Worm (Caenorhabditis elegans) whole organism, L1 larva: ENCODE measurements around the gene T09F5.1.
A peak's percentile ranks its signal among the peaks of the same experiment; 100 is the strongest.

ENCODE experiments used
- F16B12.6 ChIP-seq: fragments of 150-350 bp; optimal IDR thresholded peaks from 2 replicates; lab custom pipeline; 2014; ENCODE audit warnings: missing biosample characterization, missing genetic modification characterization
- aha-1 ChIP-seq: fragments of 150-350 bp; optimal IDR thresholded peaks from 2 replicates; lab custom pipeline; 2014; ENCODE audit warnings: missing biosample characterization, missing genetic modification characterization
- alr-1 ChIP-seq: fragments of 200-800 bp; sonication (Bioruptor generic); optimal IDR thresholded peaks from 2 replicates; lab custom pipeline; 2018; ENCODE audit warnings: borderline replicate concordance, mild to moderate bottlenecking, missing genetic modification characterization, missing compliant biosample characterization
- ama-1 ChIP-seq: fragments of 150-350 bp; optimal IDR thresholded peaks from 2 replicates; lab custom pipeline; 2014
- ceh-63 ChIP-seq: fragments of 200-800 bp; sonication (Bioruptor generic); optimal IDR thresholded peaks from 2 replicates; lab custom pipeline; 2018; ENCODE audit warnings: mild to moderate bottlenecking, missing genetic modification characterization, missing compliant biosample characterization
- ceh-82 ChIP-seq, 3 experiments: fragments of 150-350 bp in 1 of 3; sonication (generic microtip) in 2 of 3; optimal IDR thresholded peaks; 2 replicates each; lab custom pipeline; 2014 to 2017; ENCODE audit warnings: missing biosample characterization in 3 of 3, missing genetic modification characterization in 3 of 3
- ceh-88 ChIP-seq: fragments of 200-800 bp; sonication (Bioruptor generic); IDR thresholded peaks from 2 replicates; pipeline ENCODE4 v1.3.6; 2022; ENCODE audit warnings: missing genetic modification characterization, missing compliant biosample characterization
- ces-1 ChIP-seq: fragments of 150-350 bp; optimal IDR thresholded peaks from 2 replicates; lab custom pipeline; 2014; ENCODE audit warnings: missing biosample characterization, missing genetic modification reagents, missing genetic modification characterization
- dpl-1 ChIP-seq, 3 experiments: fragments of 150-350 bp in 2 of 3; sonication (generic microtip) in 1 of 3; optimal IDR thresholded peaks; 2 replicates each; lab custom pipeline; 2014 to 2017; ENCODE audit warnings: missing biosample characterization in 3 of 3, missing genetic modification characterization in 3 of 3, missing genetic modification reagents in 3 of 3
- dsc-1 ChIP-seq: sonication (generic microtip); optimal IDR thresholded peaks from 2 replicates; lab custom pipeline; 2016; ENCODE audit warnings: mild to moderate bottlenecking, missing genetic modification characterization, missing compliant biosample characterization
- efl-3 ChIP-seq: fragments of 200-800 bp; sonication (Bioruptor generic); optimal IDR thresholded peaks from 2 replicates; lab custom pipeline; 2018; ENCODE audit warnings: mild to moderate bottlenecking, missing genetic modification characterization, missing compliant biosample characterization
- egl-13 ChIP-seq: sonication (generic microtip); optimal IDR thresholded peaks from 2 replicates; lab custom pipeline; 2016; ENCODE audit warnings: missing genotype, missing genetic modification reagents, missing genetic modification characterization, missing compliant biosample characterization
- egl-27 ChIP-seq, 2 experiments: fragments of 150-350 bp in 1 of 2; sonication (generic microtip); optimal IDR thresholded peaks; 3 replicates each; lab custom pipeline; 2017 to 2018; ENCODE audit warnings: missing biosample characterization in 2 of 2, missing genetic modification characterization in 2 of 2, missing genetic modification reagents in 2 of 2
- ets-5 ChIP-seq: fragments of 200-800 bp; sonication (Bioruptor generic); IDR thresholded peaks from 2 replicates; pipeline ENCODE4 v1.3.6; 2022; ENCODE audit warnings: missing genetic modification characterization, missing compliant biosample characterization
- fkh-10 ChIP-seq: sonication (generic microtip); optimal IDR thresholded peaks from 2 replicates; lab custom pipeline; 2017; ENCODE audit warnings: missing biosample characterization, missing genetic modification reagents, missing genetic modification characterization
- fkh-4 ChIP-seq: sonication (generic microtip); optimal IDR thresholded peaks from 2 replicates; lab custom pipeline; 2016; ENCODE audit warnings: missing compliant biosample characterization, missing genetic modification characterization, borderline replicate concordance
- fkh-8 ChIP-seq: sonication (generic microtip); optimal IDR thresholded peaks from 2 replicates; lab custom pipeline; 2016; ENCODE audit warnings: mild to moderate bottlenecking, missing genetic modification characterization, missing compliant biosample characterization
- fos-1 ChIP-seq: fragments of 150-350 bp; optimal IDR thresholded peaks from 2 replicates; lab custom pipeline; 2014; ENCODE audit warnings: missing biosample characterization, missing genetic modification characterization
- hpl-2 ChIP-seq: fragments of 150-350 bp; optimal IDR thresholded peaks from 2 replicates; lab custom pipeline; 2014; ENCODE audit warnings: missing biosample characterization, missing genetic modification reagents, missing genetic modification characterization
- irx-1 ChIP-seq: sonication (generic microtip); optimal IDR thresholded peaks from 2 replicates; lab custom pipeline; 2016; ENCODE audit warnings: missing genetic modification characterization, missing compliant biosample characterization
- isw-1 ChIP-seq: fragments of 200-800 bp; sonication (Bioruptor generic); IDR thresholded peaks from 2 replicates; pipeline ENCODE4 v1.3.6; 2022; ENCODE audit warnings: missing genetic modification characterization, missing compliant biosample characterization
- lin-14 ChIP-seq: fragments of 200-800 bp; sonication (Bioruptor generic); optimal IDR thresholded peaks from 2 replicates; lab custom pipeline; 2018; ENCODE audit warnings: mild to moderate bottlenecking, missing genetic modification characterization, moderate library complexity, missing compliant biosample characterization
- lin-15B ChIP-seq: fragments of 150-350 bp; sonication (generic microtip); optimal IDR thresholded peaks from 3 replicates; lab custom pipeline; 2014; ENCODE audit warnings: missing biosample characterization, missing genetic modification characterization
- lin-35 ChIP-seq, 2 experiments: fragments of 150-350 bp; optimal IDR thresholded peaks; 2 replicates each; lab custom pipeline; 2014; ENCODE audit warnings: missing biosample characterization in 2 of 2, missing genetic modification characterization in 2 of 2, missing genetic modification reagents in 2 of 2
- lin-39 ChIP-seq: fragments of 150-350 bp; optimal IDR thresholded peaks from 2 replicates; lab custom pipeline; 2014; ENCODE audit warnings: missing biosample characterization, missing genetic modification reagents, missing genetic modification characterization
- lir-3 ChIP-seq: sonication (generic microtip); optimal IDR thresholded peaks from 2 replicates; lab custom pipeline; 2016; ENCODE audit warnings: mild to moderate bottlenecking, missing genetic modification characterization, moderate library complexity, missing compliant biosample characterization; ENCODE audit not compliant: poor library complexity
- lsy-2 ChIP-seq, 2 experiments: fragments of 150-350 bp; optimal IDR thresholded peaks; 2 replicates each; lab custom pipeline; 2014; ENCODE audit warnings: missing biosample characterization in 2 of 2, missing genetic modification characterization in 2 of 2
- mdl-1 ChIP-seq, 2 experiments: fragments of 150-350 bp; optimal IDR thresholded peaks; 2 replicates each; lab custom pipeline; 2014 to 2017; ENCODE audit warnings: missing biosample characterization in 2 of 2, missing genetic modification characterization in 2 of 2, inconsistent platforms in 1 of 2
- mep-1 ChIP-seq: fragments of 150-350 bp; optimal IDR thresholded peaks from 2 replicates; lab custom pipeline; 2014; ENCODE audit warnings: missing biosample characterization, missing genetic modification characterization
- nhr-11 ChIP-seq: fragments of 150-350 bp; optimal IDR thresholded peaks from 2 replicates; lab custom pipeline; 2014; ENCODE audit warnings: missing biosample characterization, missing genetic modification characterization
- nhr-20 ChIP-seq: sonication (generic microtip); optimal IDR thresholded peaks from 2 replicates; lab custom pipeline; 2016; ENCODE audit warnings: mild to moderate bottlenecking, missing genetic modification characterization, missing compliant biosample characterization
- nhr-71 ChIP-seq: sonication (generic microtip); optimal IDR thresholded peaks from 2 replicates; lab custom pipeline; 2016; ENCODE audit warnings: mild to moderate bottlenecking, missing genetic modification characterization, moderate library complexity, missing compliant biosample characterization
- nhr-76 ChIP-seq: sonication (generic microtip); optimal IDR thresholded peaks from 2 replicates; lab custom pipeline; 2017; ENCODE audit warnings: missing biosample characterization, missing genetic modification characterization
- nhr-84 ChIP-seq: sonication (generic microtip); optimal IDR thresholded peaks from 2 replicates; lab custom pipeline; 2017; ENCODE audit warnings: missing biosample characterization, missing genetic modification characterization
- nhr-85 ChIP-seq: sonication (generic microtip); peaks from one replicate; lab custom pipeline; 2016; ENCODE audit warnings: missing genetic modification characterization, inconsistent platforms, missing compliant biosample characterization
- pqm-1 ChIP-seq: sonication (generic microtip); optimal IDR thresholded peaks from 3 replicates; lab custom pipeline; 2017; ENCODE audit warnings: missing biosample characterization, missing genetic modification characterization
- skn-1 ChIP-seq: fragments of 150-350 bp; optimal IDR thresholded peaks from 2 replicates; lab custom pipeline; 2014; ENCODE audit warnings: missing biosample characterization, missing genetic modification characterization
- snu-23 ChIP-seq: sonication (generic microtip); optimal IDR thresholded peaks from 2 replicates; lab custom pipeline; 2016; ENCODE audit warnings: missing genetic modification characterization, missing compliant biosample characterization
- sox-4 ChIP-seq: sonication (generic microtip); optimal IDR thresholded peaks from 2 replicates; lab custom pipeline; 2016; ENCODE audit warnings: missing genetic modification characterization, missing compliant biosample characterization
- sptf-1 ChIP-seq: fragments of 150-350 bp; optimal IDR thresholded peaks from 2 replicates; lab custom pipeline; 2014; ENCODE audit warnings: missing biosample characterization, missing genetic modification characterization
- swsn-7 ChIP-seq: sonication (generic microtip); optimal IDR thresholded peaks from 2 replicates; lab custom pipeline; 2016; ENCODE audit warnings: missing genetic modification characterization, missing compliant biosample characterization
- tbx-2 ChIP-seq: sonication (generic microtip); optimal IDR thresholded peaks from 2 replicates; lab custom pipeline; 2016; ENCODE audit warnings: missing genetic modification characterization, missing compliant biosample characterization
- unc-130 ChIP-seq: fragments of 150-350 bp; optimal IDR thresholded peaks from 2 replicates; lab custom pipeline; 2017; ENCODE audit warnings: missing biosample characterization, missing genetic modification characterization, inconsistent platforms
- unc-30 ChIP-seq: sonication (generic microtip); optimal IDR thresholded peaks from 2 replicates; lab custom pipeline; 2017; ENCODE audit warnings: missing biosample characterization, missing genetic modification characterization
- unc-62 ChIP-seq: fragments of 150-350 bp; optimal IDR thresholded peaks from 2 replicates; lab custom pipeline; 2014; ENCODE audit warnings: missing biosample characterization, missing genetic modification reagents, missing genetic modification characterization
- unc-86 ChIP-seq: sonication (generic microtip); optimal IDR thresholded peaks from 2 replicates; lab custom pipeline; 2016; ENCODE audit warnings: missing genetic modification characterization, missing compliant biosample characterization
- unc-98 ChIP-seq: fragments of 200-800 bp; sonication (Bioruptor generic); IDR thresholded peaks from 2 replicates; pipeline ENCODE4 v1.3.6; 2022; ENCODE audit warnings: missing genetic modification characterization, missing compliant biosample characterization
- xbp-1 ChIP-seq: sonication (generic microtip); optimal IDR thresholded peaks from 2 replicates; lab custom pipeline; 2016; ENCODE audit warnings: missing genetic modification characterization, missing compliant biosample characterization
- zag-1 ChIP-seq: fragments of 150-350 bp; optimal IDR thresholded peaks from 2 replicates; lab custom pipeline; 2014; ENCODE audit warnings: missing biosample characterization, missing genetic modification characterization
- ztf-11 ChIP-seq, 2 experiments: sonication (generic microtip); optimal IDR thresholded peaks; 2 replicates each; lab custom pipeline; 2016 to 2017; ENCODE audit warnings: missing genetic modification characterization in 2 of 2, missing biosample characterization in 1 of 2, missing compliant biosample characterization in 1 of 2
- ztf-4 ChIP-seq: fragments of 150-350 bp; optimal IDR thresholded peaks from 2 replicates; lab custom pipeline; 2014; ENCODE audit warnings: missing biosample characterization, missing genetic modification characterization

Gene T09F5.1

ce11 chrV:15189567-15189966, 40.7 kb downstream of the T09F5.1 start, which contains the start of gene cyn-3 (continued):
- TF ChIP-seq nhr-85 (tag; lab: Kevin White, UChicago) (peak; percentile 95), irx-1 (peak; percentile 83), lir-3 (peak; percentile 64), unc-98 (GFP tag; lab: Robert Waterston, UW) (peak; percentile 8; the same call in 1 of the 2 replicates), ceh-82 (tag; optimal IDR thresholded peaks at IDR 0.05; lab: Kevin White, UChicago) (peak; percentile 80 to 95 (median 81)), ztf-11 (tag; optimal IDR thresholded peaks at IDR 0.05; lab: Kevin White, UChicago) (peak in 1 of 2 experiments; percentile 17), F16B12.6 (tag; lab: Kevin White, UChicago) (peak; percentile 74)

- TF ChIP-seq dsc-1 (tag; lab: Kevin White, UChicago) (peak; percentile 66), unc-130 (tag; lab: Kevin White, UChicago) (no peak), isw-1 (GFP tag; lab: Robert Waterston, UW) (no peak), fkh-8 (tag; lab: Kevin White, UChicago) (peak; percentile 88), lsy-2 (tag; optimal IDR thresholded peaks at IDR 0.05; lab: Kevin White, UChicago) (peak; percentile 57 to 67), ama-1 (lab: Kevin White, UChicago) (peak; percentile 86), nhr-20 (peak; percentile 79), nhr-85 (tag; lab: Kevin White, UChicago) (peak; percentile 82), aha-1 (tag; lab: Kevin White, UChicago) (no peak), alr-1 (tag; lab: Kevin White, UChicago) (no peak), unc-62 (GFP tag; lab: Kevin White, UChicago) (no peak), nhr-11 (tag; lab: Kevin White, UChicago) (no peak), nhr-84 (tag; lab: Kevin White, UChicago) (no peak), egl-27 (tag; optimal IDR thresholded peaks at IDR 0.05; lab: Kevin White, UChicago) (no peak), unc-86 (peak; percentile 40), unc-98 (GFP tag; lab: Robert Waterston, UW) (no peak), egl-13 (tag; lab: Kevin White, UChicago) (no peak), fkh-10 (GFP tag; lab: Kevin White, UChicago) (no peak), hpl-2 (peak; percentile 11), sptf-1 (no peak), tbx-2 (tag; lab: Kevin White, UChicago) (peak; percentile 66), sox-4 (no peak), mdl-1 (tag; optimal IDR thresholded peaks at IDR 0.05; lab: Kevin White, UChicago) (peak in 1 of 2 experiments; percentile 51), ceh-63 (GFP tag; lab: Kevin White, UChicago) (no peak), ceh-88 (GFP tag; lab: Robert Waterston, UW) (no peak), xbp-1 (peak; percentile 57), unc-30 (tag; lab: Kevin White, UChicago) (no peak), nhr-76 (tag; lab: Kevin White, UChicago) (no peak), ceh-82 (tag; optimal IDR thresholded peaks at IDR 0.05; lab: Kevin White, UChicago) (peak; percentile 33 to 64 (median 37)), pqm-1 (tag; lab: Kevin White, UChicago) (no peak), swsn-7 (tag; lab: Kevin White, UChicago) (peak; percentile 70), fos-1 (tag; lab: Kevin White, UChicago) (peak; percentile 16), zag-1 (tag; lab: Kevin White, UChicago) (no peak), skn-1 (tag; lab: Kevin White, UChicago) (peak; percentile 67), nhr-71 (tag; lab: Kevin White, UChicago) (peak; percentile 87), ets-5 (no peak), mep-1 (peak; percentile 79), lin-15B (peak; percentile 49), efl-3 (GFP tag; lab: Kevin White, UChicago) (no peak), lin-14 (GFP tag; lab: Kevin White, UChicago) (peak; percentile 63), lin-35 (GFP tag; optimal IDR thresholded peaks at IDR 0.05; lab: Kevin White, UChicago) (peak; percentile 73 to 89), irx-1 (peak; percentile 28), snu-23 (GFP tag; lab: Kevin White, UChicago) (peak; percentile 78), ztf-4 (tag; lab: Kevin White, UChicago) (peak; percentile 78), dpl-1 (GFP tag; optimal IDR thresholded peaks at IDR 0.05; lab: Kevin White, UChicago) (peak; percentile 60 to 72 (median 70)), lin-39 (no peak), fkh-4 (tag; lab: Kevin White, UChicago) (peak; percentile 9), ces-1 (GFP tag; lab: Kevin White, UChicago) (no peak), ztf-11 (tag; optimal IDR thresholded peaks at IDR 0.05; lab: Kevin White, UChicago) (peak in 1 of 2 experiments; percentile 33)
Observed at ce11 chrV:15190903-15191302, 42.0 kb downstream of the T09F5.1 start, which contains the start of gene Y75B12B.11. Gene Y75B12B.11 (plus strand): TSS chrV:15191296.
